Worm (Caenorhabditis elegans) whole organism, young adult: ENCODE measurements around the gene col-88.

Experiments
- F39B2.1 ChIP-seq: fragments of 200-800 bp; sonication (Bioruptor generic); IDR thresholded peaks from 2 replicates; pipeline ENCODE4 v1.3.6; 2022; ENCODE audit warnings: missing genetic modification reagents, missing genetic modification characterization, missing compliant biosample characterization
- F55B11.4 ChIP-seq: sonication (generic microtip); optimal IDR thresholded peaks from 2 replicates; lab custom pipeline; 2016; ENCODE audit warnings: missing compliant biosample characterization, missing genetic modification characterization, borderline replicate concordance; ENCODE audit not compliant: insufficient read depth
- him-1 ChIP-seq: sonication (generic microtip); optimal IDR thresholded peaks from 2 replicates; lab custom pipeline; 2016; ENCODE audit warnings: missing genotype, missing genetic modification reagents, missing genetic modification characterization, missing compliant biosample characterization
- hlh-26 ChIP-seq: fragments of 200-800 bp; sonication (Bioruptor generic); conservative IDR thresholded peaks from 2 replicates; pipeline ENCODE4 v1.3.6; 2022; ENCODE audit warnings: missing genetic modification reagents, missing genetic modification characterization, missing compliant biosample characterization
- unc-62 ChIP-seq: fragments of 150-350 bp; optimal IDR thresholded peaks from 2 replicates; lab custom pipeline; 2014; ENCODE audit warnings: missing biosample characterization, missing genetic modification reagents, missing genetic modification characterization
- ztf-28 ChIP-seq: fragments of 200-800 bp; sonication (Bioruptor generic); IDR thresholded peaks from 2 replicates; pipeline ENCODE4 v1.3.6; 2022; ENCODE audit warnings: missing genetic modification reagents, missing genetic modification characterization, missing compliant biosample characterization

DNA sequence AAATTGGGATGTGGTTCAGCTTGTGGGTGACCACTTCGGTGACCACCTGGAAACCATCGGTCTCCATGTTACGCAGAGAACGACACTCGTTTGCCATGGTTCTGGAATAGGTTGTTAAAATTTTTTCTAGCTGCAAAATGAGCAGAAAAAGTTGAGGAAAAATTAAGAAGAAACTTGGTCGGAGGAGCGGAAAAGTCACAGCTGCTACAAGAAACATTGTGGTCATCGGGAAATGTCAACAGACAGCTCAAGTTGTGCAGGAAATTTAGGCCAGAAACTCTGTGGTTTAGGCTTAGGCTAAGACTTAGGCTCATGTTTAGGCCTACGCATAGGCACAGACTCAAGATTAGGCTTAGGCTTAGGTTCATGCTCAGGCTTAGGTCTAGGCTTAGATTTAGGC, 25.3 kb downstream of the col-88 start, which contains the start of gene pck-1:
- TF ChIP-seq F55B11.4 (tag; lab: Kevin White, UChicago) = no peak
- TF ChIP-seq ztf-28 = no peak
- no peak for TF ChIP-seq hlh-26 (GFP tag; lab: Robert Waterston, UW)
- TF ChIP-seq F39B2.1 = no peak
- no peak for TF ChIP-seq him-1 (tag; lab: Kevin White, UChicago)
- TF ChIP-seq unc-62 = no peak
